Fruit fly (Drosophila melanogaster): ENCODE data around the gene CG15578.

- TF ChIP-seq CG16779 (tag; optimal IDR thresholded peaks at IDR 0.05) (no peak), Lpt (GFP tag; optimal IDR thresholded peaks at IDR 0.05) (no peak), CG8632 (GFP tag; optimal IDR thresholded peaks at IDR 0.05) (no peak), eg (GFP tag; IDR thresholded peaks at IDR 0.05) (no peak), CG6792 (GFP tag; optimal IDR thresholded peaks at IDR 0.05) (no peak), CG32006 (GFP tag; optimal IDR thresholded peaks at IDR 0.05) (no peak), CG8319 (GFP tag; optimal IDR thresholded peaks at IDR 0.05) (no peak)
Measured at dm6 chrX:4311699-4312098, 33.9 kb upstream of the CG15578 start, which contains the start of gene CG15579.
